Fruit fly (Drosophila melanogaster) whole organism, pupa: ENCODE data around the gene Spc105R.
A peak's percentile ranks its signal among the peaks of the same experiment; 100 is the strongest.

Source experiments
- CG10348 ChIP-seq: fragments of 200-800 bp; sonication (Bioruptor generic); IDR thresholded peaks from 2 replicates; pipeline ENCODE4 v1.3.6; 2022; ENCODE audit warnings: missing biosample characterization, missing genetic modification characterization
- CG12605 ChIP-seq: fragments of 200-800 bp; sonication (Bioruptor generic); IDR thresholded peaks from 2 replicates; pipeline ENCODE4 v1.3.6; 2022; ENCODE audit warnings: missing biosample characterization, missing genetic modification characterization
- CG13204 ChIP-seq: fragments of 200-800 bp; sonication (Bioruptor generic); optimal IDR thresholded peaks from 2 replicates; lab custom pipeline; 2018; ENCODE audit warnings: missing biosample characterization, mild to moderate bottlenecking, missing genetic modification characterization, moderate library complexity
- CG14655 ChIP-seq: fragments of 200-800 bp; sonication (Bioruptor generic); optimal IDR thresholded peaks from 3 replicates; lab custom pipeline; 2017; ENCODE audit warnings: mild to moderate bottlenecking, missing biosample characterization, missing genetic modification reagents, missing genetic modification characterization
- CG15710 ChIP-seq: fragments of 200-800 bp; sonication (Bioruptor generic); optimal IDR thresholded peaks from 2 replicates; lab custom pipeline; 2018; ENCODE audit warnings: missing biosample characterization, mild to moderate bottlenecking, missing genetic modification characterization, moderate library complexity
- CG17806 ChIP-seq: fragments of 200-800 bp; sonication (Bioruptor generic); optimal IDR thresholded peaks from 2 replicates; lab custom pipeline; 2018; ENCODE audit warnings: missing biosample characterization, mild to moderate bottlenecking, missing genetic modification characterization, moderate library complexity
- CG32121 ChIP-seq: fragments of 200-800 bp; sonication (Bioruptor generic); IDR thresholded peaks from 2 replicates; pipeline ENCODE4 v1.3.6; 2022; ENCODE audit warnings: missing biosample characterization, missing genetic modification characterization
- CG34367 ChIP-seq: fragments of 200-800 bp; sonication (Bioruptor generic); optimal IDR thresholded peaks from 2 replicates; lab custom pipeline; 2018; ENCODE audit warnings: missing biosample characterization, mild to moderate bottlenecking, missing genetic modification characterization
- CG4496 ChIP-seq: fragments of 200-800 bp; sonication (Bioruptor generic); IDR thresholded peaks from 3 replicates; pipeline ENCODE4 v1.3.6; 2022; ENCODE audit warnings: missing biosample characterization, missing genetic modification characterization
- CG8159 ChIP-seq: fragments of 200-800 bp; sonication (Bioruptor generic); optimal IDR thresholded peaks from 3 replicates; lab custom pipeline; 2018; ENCODE audit warnings: missing biosample characterization, mild to moderate bottlenecking, missing genetic modification characterization, moderate library complexity
- CG8301 ChIP-seq: fragments of 200-800 bp; sonication (Bioruptor generic); optimal IDR thresholded peaks from 2 replicates; lab custom pipeline; 2018; ENCODE audit warnings: missing biosample characterization, mild to moderate bottlenecking, missing genetic modification characterization
- CG9948 ChIP-seq: fragments of 200-800 bp; sonication (Bioruptor generic); optimal IDR thresholded peaks from 2 replicates; lab custom pipeline; 2018; ENCODE audit warnings: missing biosample characterization, mild to moderate bottlenecking, missing genetic modification characterization, moderate library complexity
- D1 ChIP-seq: fragments of 200-800 bp; sonication (Bioruptor generic); optimal IDR thresholded peaks from 2 replicates; lab custom pipeline; 2018; ENCODE audit warnings: missing biosample characterization, mild to moderate bottlenecking, missing genetic modification characterization, moderate library complexity
- EcR ChIP-seq: fragments of 200-800 bp; sonication (Bioruptor generic); optimal IDR thresholded peaks from 3 replicates; lab custom pipeline; 2019; ENCODE audit warnings: missing biosample characterization, missing genetic modification characterization, mild to moderate bottlenecking, moderate library complexity, missing genetic modification reagents
- Ets98B ChIP-seq: fragments of 200-800 bp; sonication (Bioruptor generic); IDR thresholded peaks from 2 replicates; pipeline ENCODE4 v1.3.6; 2022; ENCODE audit warnings: missing biosample characterization, missing genetic modification characterization
- Pif1A ChIP-seq: fragments of 200-800 bp; sonication (Bioruptor generic); optimal IDR thresholded peaks from 3 replicates; lab custom pipeline; 2016; ENCODE audit warnings: missing biosample characterization, missing genetic modification characterization
- Pif1B ChIP-seq: fragments of 200-800 bp; sonication (Bioruptor generic); optimal IDR thresholded peaks from 3 replicates; lab custom pipeline; 2016; ENCODE audit warnings: missing biosample characterization, missing genetic modification characterization
- Snoo ChIP-seq: fragments of 200-800 bp; sonication (Bioruptor generic); optimal IDR thresholded peaks from 3 replicates; lab custom pipeline; 2017; ENCODE audit warnings: missing biosample characterization, mild to moderate bottlenecking, missing genetic modification characterization, inconsistent platforms
- fd96Ca ChIP-seq: fragments of 200-800 bp; sonication (Bioruptor generic); IDR thresholded peaks from 3 replicates; pipeline ENCODE4 v1.3.6; 2022; ENCODE audit warnings: missing biosample characterization, missing genetic modification characterization
- gl ChIP-seq: fragments of 200-800 bp; sonication (Bioruptor generic); optimal IDR thresholded peaks from 2 replicates; lab custom pipeline; 2018; ENCODE audit warnings: missing biosample characterization, mild to moderate bottlenecking, missing genetic modification characterization
- rn ChIP-seq: fragments of 200-800 bp; sonication (Bioruptor generic); IDR thresholded peaks from 2 replicates; pipeline ENCODE4 v1.3.6; 2022; ENCODE audit warnings: missing biosample characterization, missing genetic modification characterization

Spc105R gene

dm6 chr3L:20830361-20830760, 30.2 kb downstream of the Spc105R start:
- no peak for TF ChIP-seq CG34367 (tag; lab: Kevin White, UChicago)
- TF ChIP-seq Pif1B = no peak

dm6 chr3L:20834150-20834549, 33.9 kb downstream of the Spc105R start:
- TF ChIP-seq CG13204 (GFP tag; lab: Kevin White, UChicago) (no peak), CG32121 (GFP tag; lab: Robert Waterston, UW) (no peak), CG12605 (GFP tag; lab: Robert Waterston, UW) (no peak), Pif1A (GFP tag; lab: Kevin White, UChicago) (no peak), CG34367 (tag; lab: Kevin White, UChicago) (no peak), fd96Ca (no peak), CG4496 (GFP tag; lab: Robert Waterston, UW) (no peak), Ets98B (no peak), Snoo (tag; lab: Kevin White, UChicago) (no peak), gl (tag; lab: Kevin White, UChicago) (no peak), CG8301 (no peak), Pif1B (no peak), D1 (tag; lab: Kevin White, UChicago) (no peak), CG9948 (tag; lab: Kevin White, UChicago) (no peak), CG10348 (GFP tag; lab: Robert Waterston, UW) (no peak)

- TF ChIP-seq CG9948 (tag; lab: Kevin White, UChicago) = no peak
These were observed 35.7 kb downstream of the Spc105R start, which contains the start of gene CG3288 for dm6 chr3L:20835882-20836281. TSS of gene CG3288 (plus strand) at chr3L:20836182.

dm6 chr3L:20837040-20837830, 37.0 kb downstream of the Spc105R start, which contains the start of gene CG13255:
TSS of gene CG13255 (plus strand) at chr3L:20837488.
- TF ChIP-seq CG15710 (tag; lab: Kevin White, UChicago) (no peak), Ets98B (0 out of 2 replicates have a peak, but pooled peaks have one; percentile 26), rn (no peak), CG12605 (GFP tag; lab: Robert Waterston, UW) (no peak), EcR (peak; percentile 74), Snoo (tag; lab: Kevin White, UChicago) (no peak), CG4496 (GFP tag; lab: Robert Waterston, UW) (no peak), Pif1A (GFP tag; lab: Kevin White, UChicago) (no peak), Pif1B (no peak), fd96Ca (0 out of 3 replicates have a peak, but pooled peaks have one; percentile 23), CG10348 (GFP tag; lab: Robert Waterston, UW) (no peak)

dm6 chr3L:20837831-20838301, 37.7 kb downstream of the Spc105R start:
- no peak for TF ChIP-seq EcR
- no peak for TF ChIP-seq fd96Ca
- TF ChIP-seq Pif1B = no peak
- TF ChIP-seq Snoo (tag; lab: Kevin White, UChicago) = no peak
- TF ChIP-seq CG13204 (GFP tag; lab: Kevin White, UChicago) = no peak
- TF ChIP-seq D1 (tag; lab: Kevin White, UChicago) = no peak
- TF ChIP-seq CG4496 (GFP tag; lab: Robert Waterston, UW) = no peak
- TF ChIP-seq Pif1A (GFP tag; lab: Kevin White, UChicago) = no peak
- TF ChIP-seq CG10348 (GFP tag; lab: Robert Waterston, UW) = no peak
- no peak for TF ChIP-seq rn
- TF ChIP-seq CG17806 = no peak
- TF ChIP-seq CG8159 (tag; lab: Kevin White, UChicago) = no peak
- TF ChIP-seq gl (tag; lab: Kevin White, UChicago) = no peak
- no peak for TF ChIP-seq CG9948 (tag; lab: Kevin White, UChicago)

dm6 chr3L:20841465-20842109, 41.4 kb downstream of the Spc105R start, which contains the start of the genes CSN3 and CG11456:
TSS of gene CSN3 (minus strand) at chr3L:20841576.
TSS of gene CG11456 (plus strand) at chr3L:20841987.
- TF ChIP-seq CG15710 (tag; lab: Kevin White, UChicago) (no peak), CG4496 (GFP tag; lab: Robert Waterston, UW) (0 out of 3 replicates have a peak, but pooled peaks have one; percentile 25)
- TF ChIP-seq, all 21 proteins: peak for 1

- TF ChIP-seq fd96Ca (no peak), Pif1B (no peak), CG13204 (GFP tag; lab: Kevin White, UChicago) (no peak), CG15710 (tag; lab: Kevin White, UChicago) (no peak), CG32121 (GFP tag; lab: Robert Waterston, UW) (no peak), CG4496 (GFP tag; lab: Robert Waterston, UW) (no peak), D1 (tag; lab: Kevin White, UChicago) (no peak), CG8301 (no peak), EcR (no peak), CG14655 (no peak), CG9948 (tag; lab: Kevin White, UChicago) (no peak), rn (no peak), gl (tag; lab: Kevin White, UChicago) (no peak)
These were observed 48.4 kb downstream of the Spc105R start for dm6 chr3L:20848572-20848971.
